Worm (Caenorhabditis elegans): Measurements from ENCODE around the gene K05F1.10.

Gene K05F1.10

DNA sequence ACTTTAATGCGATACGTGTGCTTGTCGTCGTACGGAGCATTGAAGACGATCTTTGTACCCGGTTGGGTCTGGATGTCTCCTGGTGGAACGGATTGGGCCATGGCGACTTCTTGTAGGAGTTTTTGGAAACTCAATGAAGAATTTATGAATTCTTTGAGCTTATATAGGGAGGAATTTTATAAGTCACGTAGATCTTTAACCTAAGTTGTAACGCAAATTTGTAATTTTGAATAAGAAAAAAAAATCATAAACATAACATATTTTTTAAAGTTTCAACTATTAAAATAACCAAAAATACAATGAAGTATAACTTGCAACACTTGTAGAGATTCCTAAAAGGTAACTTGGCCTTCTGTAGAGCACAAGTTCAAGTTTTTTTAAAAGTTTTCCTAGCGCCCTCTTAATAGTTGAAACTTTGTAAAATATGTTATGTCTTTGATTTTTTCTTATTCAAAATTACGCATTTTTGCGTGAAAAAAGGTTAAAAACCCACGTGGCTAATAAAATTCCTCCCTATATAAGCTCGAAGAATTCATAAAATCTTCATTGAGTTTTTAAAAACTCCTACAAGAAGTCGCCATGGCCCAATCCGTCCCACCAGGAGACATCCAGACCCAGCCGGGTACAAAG is 7.8 kb downstream of the K05F1.10 start, which contains the start of the genes msp-63 and msp-142:
TSS of gene msp-63 (minus strand) at position 101 of the 630 bp plus-strand sequence.
TSS of gene msp-142 (plus strand) at position 580 of the 630 bp plus-strand sequence.
- TF ChIP-seq ztf-29 (GFP tag; IDR thresholded peaks at IDR 0.05) (no peak), T22C8.4 (GFP tag; IDR thresholded peaks at IDR 0.05) (no peak), cog-1 (tag; optimal IDR thresholded peaks at IDR 0.05) (no peak), klf-2 (GFP tag; conservative IDR thresholded peaks at IDR 0.05) (no peak), ztf-23 (GFP tag; IDR thresholded peaks at IDR 0.05) (no peak), tab-1 (GFP tag; IDR thresholded peaks at IDR 0.05) (no peak)

DNA sequence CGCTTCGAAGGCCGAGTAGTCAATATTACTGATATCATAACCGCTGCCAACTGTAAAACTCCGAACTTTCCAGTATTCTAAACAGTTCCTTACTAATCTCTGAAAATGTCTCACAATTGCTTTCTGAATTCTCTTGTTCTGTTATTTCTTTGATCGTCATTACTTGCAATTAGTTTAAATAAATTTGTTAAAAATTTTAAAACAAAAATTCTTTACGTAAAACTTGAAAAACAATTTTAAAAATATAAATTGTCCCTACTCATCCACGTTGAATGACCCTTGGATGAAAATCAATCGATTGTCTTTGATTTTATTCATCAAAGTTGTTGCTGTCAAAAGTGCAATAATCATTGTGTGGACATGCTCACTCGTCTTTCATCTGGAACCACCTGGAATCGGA is 11.1 kb downstream of the K05F1.10 start, which contains the start of gene acdh-8:
TSS of gene acdh-8 (plus strand) at position 301 of the 400 bp plus-strand sequence.
- TF ChIP-seq klf-2 (GFP tag; conservative IDR thresholded peaks at IDR 0.05) (no peak), ztf-29 (GFP tag; IDR thresholded peaks at IDR 0.05) (no peak), med-1 (GFP tag; optimal IDR thresholded peaks at IDR 0.05; ENCODE audit: insufficient read depth) (no peak), T22C8.4 (GFP tag; IDR thresholded peaks at IDR 0.05) (no peak), cog-1 (tag; optimal IDR thresholded peaks at IDR 0.05) (no peak), flt-1 (GFP tag; IDR thresholded peaks at IDR 0.05) (no peak), tab-1 (GFP tag; IDR thresholded peaks at IDR 0.05) (no peak), ref-1 (GFP tag; conservative IDR thresholded peaks at IDR 0.05) (no peak), ztf-23 (GFP tag; IDR thresholded peaks at IDR 0.05) (no peak)

DNA sequence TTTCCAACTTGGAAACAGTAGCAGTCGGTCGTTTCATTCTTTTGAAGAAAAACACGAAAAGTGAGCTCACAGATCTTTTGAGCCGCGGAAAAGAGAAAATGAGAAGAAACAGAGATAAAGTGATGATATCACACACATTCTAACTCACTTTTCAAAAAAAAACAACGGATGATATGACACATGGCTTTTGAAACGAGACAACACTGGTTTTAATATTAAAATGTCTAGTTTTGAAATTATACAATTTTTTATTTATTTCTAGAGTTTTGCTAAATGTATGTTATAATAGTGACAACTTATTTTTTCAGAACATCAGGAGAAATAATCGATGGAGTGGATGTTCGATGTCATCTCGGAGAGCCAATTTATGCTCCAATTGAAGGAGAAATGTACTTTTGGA is 12.8 kb downstream of the K05F1.10 start, which contains the start of gene K05F1.14:
TSS of gene K05F1.14 (minus strand) at position 101 of the 400 bp plus-strand sequence.
- TF ChIP-seq ref-1 (GFP tag; conservative IDR thresholded peaks at IDR 0.05) (no peak), ztf-29 (GFP tag; IDR thresholded peaks at IDR 0.05) (no peak), T22C8.4 (GFP tag; IDR thresholded peaks at IDR 0.05) (no peak), med-1 (GFP tag; optimal IDR thresholded peaks at IDR 0.05; ENCODE audit: insufficient read depth) (no peak), flt-1 (GFP tag; IDR thresholded peaks at IDR 0.05) (no peak), ztf-23 (GFP tag; IDR thresholded peaks at IDR 0.05) (no peak)

DNA sequence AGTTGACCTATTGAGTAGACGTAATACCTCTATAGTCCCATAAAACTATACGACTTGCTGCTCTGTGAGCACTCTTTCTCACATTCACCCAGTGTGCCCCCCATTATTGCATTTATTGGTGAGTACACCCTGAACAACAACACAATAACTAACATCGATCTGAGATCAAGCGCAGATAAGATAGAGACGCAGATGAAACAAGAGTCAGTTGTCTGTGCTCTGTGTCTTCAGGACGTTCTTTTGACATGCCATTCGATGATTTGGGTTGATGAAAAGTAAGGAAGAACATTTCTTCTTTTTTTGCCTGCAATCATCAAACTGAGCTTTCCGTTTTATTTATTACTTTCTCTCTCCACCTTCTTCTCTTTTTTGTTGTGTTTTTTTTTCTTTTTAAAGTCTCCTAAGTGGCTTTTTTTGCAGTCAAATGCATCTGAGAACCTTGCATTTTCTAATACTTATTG is 14.9 kb downstream of the K05F1.10 start, which contains the start of gene lect-2:
TSS of gene lect-2 (plus strand) at position 411 of the 461 bp plus-strand sequence.
- TF ChIP-seq tab-1 (GFP tag; IDR thresholded peaks at IDR 0.05), result no peak
- TF ChIP-seq ztf-29 (GFP tag; IDR thresholded peaks at IDR 0.05), result no peak

DNA sequence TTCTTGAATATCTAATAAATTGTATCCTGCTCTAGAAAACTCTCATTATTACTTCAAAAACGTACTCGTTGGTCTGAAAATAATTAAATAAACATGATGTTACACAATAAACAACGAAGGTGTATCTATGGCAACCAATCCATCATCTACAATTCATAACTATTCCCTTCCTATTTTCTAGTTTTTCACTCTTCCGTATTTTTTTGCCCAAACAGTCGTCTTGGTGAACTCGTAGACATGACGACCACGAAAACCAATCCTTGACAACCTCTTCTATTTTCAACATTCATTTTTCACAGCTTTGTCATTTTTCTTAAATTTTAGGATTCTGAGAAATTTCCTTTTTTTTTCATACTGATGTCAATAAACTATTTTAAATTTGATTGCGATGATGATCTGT is 16.5 kb downstream of the K05F1.10 start, which contains the start of gene K05F1.13:
TSS of gene K05F1.13 (plus strand) at position 301 of the 400 bp plus-strand sequence.
- TF ChIP-seq ztf-23 (GFP tag; IDR thresholded peaks at IDR 0.05), result no peak
- TF ChIP-seq klf-2 (GFP tag; conservative IDR thresholded peaks at IDR 0.05), result no peak
- no peak for TF ChIP-seq ref-1 (GFP tag; conservative IDR thresholded peaks at IDR 0.05)
- no peak for TF ChIP-seq ztf-29 (GFP tag; IDR thresholded peaks at IDR 0.05)
- TF ChIP-seq cog-1 (tag; optimal IDR thresholded peaks at IDR 0.05), result no peak
- TF ChIP-seq tab-1 (GFP tag; IDR thresholded peaks at IDR 0.05), result no peak
- TF ChIP-seq flt-1 (GFP tag; IDR thresholded peaks at IDR 0.05), result no peak
- TF ChIP-seq med-1 (GFP tag; optimal IDR thresholded peaks at IDR 0.05; ENCODE audit: insufficient read depth), result no peak
- TF ChIP-seq T22C8.4 (GFP tag; IDR thresholded peaks at IDR 0.05), result no peak

DNA sequence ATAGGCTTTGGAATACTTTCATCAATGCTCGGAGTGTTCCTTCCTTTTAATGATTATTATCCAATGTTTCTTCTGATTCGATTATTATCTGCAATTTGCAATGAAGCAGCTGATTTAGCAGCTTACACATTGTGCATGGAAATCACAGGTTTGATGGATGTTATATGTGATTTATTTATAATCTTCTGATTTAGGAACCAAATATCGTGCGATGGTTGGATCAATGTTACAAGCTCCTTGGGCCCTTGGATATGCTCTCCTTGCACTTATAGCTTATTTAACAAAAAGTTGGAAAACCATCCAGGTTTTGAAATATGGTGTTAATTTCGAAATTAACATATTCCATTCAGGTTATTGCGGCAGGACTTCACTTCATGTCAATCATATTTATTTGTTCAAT is 19.8 kb downstream of the K05F1.10 start:
- no peak for TF ChIP-seq ref-1 (GFP tag; conservative IDR thresholded peaks at IDR 0.05)
- no peak for TF ChIP-seq cog-1 (tag; optimal IDR thresholded peaks at IDR 0.05)
- TF ChIP-seq klf-2 (GFP tag; conservative IDR thresholded peaks at IDR 0.05), result no peak
- TF ChIP-seq tab-1 (GFP tag; IDR thresholded peaks at IDR 0.05), result no peak
- no peak for TF ChIP-seq flt-1 (GFP tag; IDR thresholded peaks at IDR 0.05)
- no peak for TF ChIP-seq ztf-29 (GFP tag; IDR thresholded peaks at IDR 0.05)
- TF ChIP-seq med-1 (GFP tag; optimal IDR thresholded peaks at IDR 0.05; ENCODE audit: insufficient read depth), result no peak

DNA sequence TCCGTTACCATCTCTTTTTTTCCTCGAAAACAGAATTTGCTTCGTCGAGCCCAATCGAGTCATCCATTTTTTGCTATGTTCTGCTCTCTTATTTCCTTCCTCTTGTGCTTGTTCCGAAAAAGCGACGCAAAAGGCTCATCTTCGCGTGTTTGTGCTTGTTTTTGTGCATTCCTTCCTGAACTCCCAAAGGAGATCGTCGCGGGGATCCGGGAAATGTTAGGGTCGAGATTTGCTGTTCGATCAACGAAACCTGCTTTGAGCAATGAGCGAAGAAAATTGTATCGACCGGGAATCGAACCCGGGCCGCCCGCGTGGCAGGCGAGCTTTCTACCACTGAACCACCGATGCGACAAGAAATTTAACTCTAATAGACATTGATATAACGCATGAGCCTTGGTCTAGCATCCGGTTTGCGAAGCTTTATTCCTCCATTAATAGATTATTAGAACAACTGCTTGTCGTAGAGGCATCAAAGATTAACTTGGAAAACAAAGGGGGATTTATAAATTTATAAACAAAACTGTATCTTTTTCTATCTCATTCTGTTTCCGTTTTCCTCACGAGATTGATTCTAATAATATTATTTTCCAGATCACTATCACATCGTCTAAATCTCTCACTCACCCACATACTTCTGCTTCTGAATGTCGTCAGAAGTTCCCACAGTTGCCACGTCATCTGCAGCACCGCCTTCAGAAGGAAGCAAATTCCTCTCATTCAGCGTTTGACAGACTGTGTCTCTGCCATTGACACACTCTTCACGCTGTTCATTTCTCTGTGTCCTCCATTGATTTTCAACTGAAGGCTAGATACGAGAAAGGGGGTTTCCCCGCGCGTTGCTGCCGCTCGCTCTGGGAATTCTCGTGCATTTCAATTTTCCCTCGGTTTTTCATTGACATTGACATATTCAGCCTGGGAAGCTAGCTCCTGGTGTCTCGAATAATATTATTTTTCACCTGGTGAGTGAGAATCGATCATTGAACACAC is 23.0 kb downstream of the K05F1.10 start, which contains the start of gene K05F1.6:
TSS of gene K05F1.6 (plus strand) at position 586 of the 987 bp plus-strand sequence.
- TF ChIP-seq ref-1 (GFP tag; conservative IDR thresholded peaks at IDR 0.05) (peak; percentile 54; the same call in 1 of the 2 replicates), med-1 (GFP tag; optimal IDR thresholded peaks at IDR 0.05; ENCODE audit: insufficient read depth) (no peak), T22C8.4 (GFP tag; IDR thresholded peaks at IDR 0.05) (peak; percentile 60), tab-1 (GFP tag; IDR thresholded peaks at IDR 0.05) (peak; percentile 70; the same call in 1 of the 2 replicates), cog-1 (tag; optimal IDR thresholded peaks at IDR 0.05) (peak; percentile 58), klf-2 (GFP tag; conservative IDR thresholded peaks at IDR 0.05) (peak; percentile 68; the same call in 1 of the 2 replicates), ztf-29 (GFP tag; IDR thresholded peaks at IDR 0.05) (peak; percentile 42; the same call in 1 of the 2 replicates), ztf-23 (GFP tag; IDR thresholded peaks at IDR 0.05) (peak; percentile 84), flt-1 (GFP tag; IDR thresholded peaks at IDR 0.05) (peak; percentile 64; the same call in 1 of the 2 replicates)

DNA sequence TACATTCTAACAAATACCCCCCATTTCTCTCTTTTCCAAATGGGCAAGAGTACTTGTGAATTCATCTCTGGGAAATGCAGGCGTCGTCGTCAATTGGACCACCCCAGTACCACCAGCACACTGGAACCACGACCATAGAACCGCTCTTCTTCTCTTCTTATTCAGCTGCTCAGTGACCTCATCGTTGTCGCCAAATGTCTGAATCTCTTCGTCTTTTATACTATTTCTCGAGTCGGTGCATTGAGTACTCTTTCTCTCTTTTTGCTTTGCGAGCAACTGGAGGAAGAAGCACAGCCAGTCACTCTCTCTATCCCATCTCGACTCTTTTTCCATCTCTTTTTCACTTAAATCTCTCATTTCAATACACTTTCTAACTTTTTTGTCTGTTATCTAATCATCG is 25.4 kb downstream of the K05F1.10 start:
- TF ChIP-seq ztf-23 (GFP tag; IDR thresholded peaks at IDR 0.05) (no peak), T22C8.4 (GFP tag; IDR thresholded peaks at IDR 0.05) (no peak), ref-1 (GFP tag; conservative IDR thresholded peaks at IDR 0.05) (no peak), klf-2 (GFP tag; conservative IDR thresholded peaks at IDR 0.05) (no peak), cog-1 (tag; optimal IDR thresholded peaks at IDR 0.05) (no peak), tab-1 (GFP tag; IDR thresholded peaks at IDR 0.05) (no peak), med-1 (GFP tag; optimal IDR thresholded peaks at IDR 0.05; ENCODE audit: insufficient read depth) (no peak), ztf-29 (GFP tag; IDR thresholded peaks at IDR 0.05) (no peak), flt-1 (GFP tag; IDR thresholded peaks at IDR 0.05) (no peak)

DNA sequence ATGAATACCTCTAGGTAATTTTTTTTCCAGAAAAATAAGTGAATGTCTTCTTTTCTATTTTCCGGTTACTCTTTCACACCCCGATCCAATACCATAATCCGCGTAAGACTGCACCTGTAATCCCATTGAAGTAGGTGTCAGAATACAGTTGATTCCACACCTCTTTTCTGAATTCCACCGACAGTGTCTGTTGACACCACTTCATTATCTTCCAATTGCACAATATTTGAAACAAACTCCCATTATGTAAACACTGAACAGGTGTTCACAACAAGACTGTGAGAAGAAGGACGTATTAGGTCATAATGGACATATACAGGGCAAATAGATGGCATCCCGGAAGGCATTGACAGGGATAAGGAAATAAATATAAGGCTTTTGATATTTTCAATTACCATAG is 27.9 kb downstream of the K05F1.10 start:
- TF ChIP-seq med-1 (GFP tag; optimal IDR thresholded peaks at IDR 0.05; ENCODE audit: insufficient read depth) (no peak), tab-1 (GFP tag; IDR thresholded peaks at IDR 0.05) (no peak), ref-1 (GFP tag; conservative IDR thresholded peaks at IDR 0.05) (no peak), ztf-23 (GFP tag; IDR thresholded peaks at IDR 0.05) (no peak), flt-1 (GFP tag; IDR thresholded peaks at IDR 0.05) (no peak), cog-1 (tag; optimal IDR thresholded peaks at IDR 0.05) (no peak), klf-2 (GFP tag; conservative IDR thresholded peaks at IDR 0.05) (no peak), ztf-29 (GFP tag; IDR thresholded peaks at IDR 0.05) (no peak), T22C8.4 (GFP tag; IDR thresholded peaks at IDR 0.05) (no peak)

Measured in whole organism, midembryonic.